Fruit fly (Drosophila melanogaster): ENCODE results near the gene CG3061.
A peak's percentile ranks its signal among the peaks of the same experiment; 100 is the strongest.

The CG3061 gene

dm6 chr3R:14031531-14032414 lies at the start of gene CG3061, which contains the start of gene rdx (continued):
- TF ChIP-seq sens-2 (GFP tag; IDR thresholded peaks at IDR 0.05): no peak
- TF ChIP-seq Lhr (GFP tag; optimal IDR thresholded peaks at IDR 0.05): no peak
- peak; percentile 33 for TF ChIP-seq CG15514 (GFP tag; optimal IDR thresholded peaks at IDR 0.05)
- no peak for TF ChIP-seq ems (GFP tag; optimal IDR thresholded peaks at IDR 0.05)
- no peak for TF ChIP-seq H2.0 (GFP tag; IDR thresholded peaks at IDR 0.05)
- no peak for TF ChIP-seq jigr1 (GFP tag; IDR thresholded peaks at IDR 0.05)
- TF ChIP-seq Dp (GFP tag; optimal IDR thresholded peaks at IDR 0.05): no peak
- TF ChIP-seq fd3F (GFP tag; optimal IDR thresholded peaks at IDR 0.05): peak; percentile 71
- peak; percentile 79 for TF ChIP-seq twi (tag; optimal IDR thresholded peaks at IDR 0.05)
- no peak for TF ChIP-seq B-H1 (GFP tag; IDR thresholded peaks at IDR 0.05)
- TF ChIP-seq CG2202 (tag; optimal IDR thresholded peaks at IDR 0.05): no peak
- 0 out of 3 replicates have a peak, but pooled peaks have one; percentile 22 for TF ChIP-seq knrl (GFP tag; IDR thresholded peaks at IDR 0.05; ENCODE audit: partially characterized antibody)
- peak; percentile 2 to 60 for TF ChIP-seq Hr51 (GFP tag; optimal IDR thresholded peaks at IDR 0.05)
- peak; percentile 58 for TF ChIP-seq CG4424 (GFP tag; optimal IDR thresholded peaks at IDR 0.05)
- TF ChIP-seq CG12744 (GFP tag; optimal IDR thresholded peaks at IDR 0.05): no peak
- TF ChIP-seq CG5245 (GFP tag; optimal IDR thresholded peaks at IDR 0.05): no peak
- TF ChIP-seq CG4617 (GFP tag; optimal IDR thresholded peaks at IDR 0.05; ENCODE audit: borderline replicate concordance): peak; percentile 16
- no peak for TF ChIP-seq Optix (GFP tag; IDR thresholded peaks at IDR 0.05)
- TF ChIP-seq zen (tag; optimal IDR thresholded peaks at IDR 0.05): peak; percentile 57
- peak; percentile 81 for TF ChIP-seq Abd-B (GFP tag; optimal IDR thresholded peaks at IDR 0.05)
- TF ChIP-seq CG10209 (GFP tag; optimal IDR thresholded peaks at IDR 0.05): peak; percentile 73
- TF ChIP-seq bcd (GFP tag; optimal IDR thresholded peaks at IDR 0.05): peak; percentile 65
- TF ChIP-seq CG1792 (GFP tag; optimal IDR thresholded peaks at IDR 0.05): no peak
- peak in 1 of 2 experiments; percentile 30 for TF ChIP-seq Eip74EF (GFP tag; optimal IDR thresholded peaks at IDR 0.05)
- no peak for TF ChIP-seq nom (GFP tag; optimal IDR thresholded peaks at IDR 0.05)
- no peak for TF ChIP-seq vvl (GFP tag; IDR thresholded peaks at IDR 0.05)
- TF ChIP-seq Pdp1 (GFP tag; optimal IDR thresholded peaks at IDR 0.05): peak; percentile 24 to 89
- TF ChIP-seq shn (GFP tag; optimal IDR thresholded peaks at IDR 0.05): no peak
- no peak for TF ChIP-seq Atf3 (GFP tag; optimal IDR thresholded peaks at IDR 0.05)
- TF ChIP-seq CG11504 (tag; optimal IDR thresholded peaks at IDR 0.05): peak; percentile 74
- TF ChIP-seq CG2678 (tag; optimal IDR thresholded peaks at IDR 0.05): peak; percentile 76
- TF ChIP-seq Med (GFP tag): peak; percentile 38
- TF ChIP-seq CG4854 (GFP tag; optimal IDR thresholded peaks at IDR 0.05): no peak
- no peak for TF ChIP-seq CkIIα-i1 (GFP tag; IDR thresholded peaks at IDR 0.05)
- TF ChIP-seq CG11695 (GFP tag; IDR thresholded peaks at IDR 0.05): no peak
- peak; percentile 3 for TF ChIP-seq HLH54F (GFP tag; optimal IDR thresholded peaks at IDR 0.05)
- TF ChIP-seq unpg (GFP tag; optimal IDR thresholded peaks at IDR 0.05): peak; percentile 30
- peak; percentile 5 for TF ChIP-seq CG12299 (tag; optimal IDR thresholded peaks at IDR 0.05)
- TF ChIP-seq ara (GFP tag; IDR thresholded peaks at IDR 0.05): no peak
- peak; percentile 26 for TF ChIP-seq CG4820 (GFP tag; optimal IDR thresholded peaks at IDR 0.05)
- TF ChIP-seq mam (GFP tag; optimal IDR thresholded peaks at IDR 0.05): no peak
- peak; percentile 43 for TF ChIP-seq Chrac-16 (GFP tag; optimal IDR thresholded peaks at IDR 0.05)
- TF ChIP-seq CG2120 (GFP tag; optimal IDR thresholded peaks at IDR 0.05): peak; percentile 20
- no peak for TF ChIP-seq cad (GFP tag; optimal IDR thresholded peaks at IDR 0.05)
- TF ChIP-seq ttk (GFP tag; IDR thresholded peaks at IDR 0.05): no peak
- no peak for TF ChIP-seq ftz-f1 (GFP tag; optimal IDR thresholded peaks at IDR 0.05)
- no peak for TF ChIP-seq Lpt (GFP tag; optimal IDR thresholded peaks at IDR 0.05)
- TF ChIP-seq schlank (tag; optimal IDR thresholded peaks at IDR 0.05): no peak
- TF ChIP-seq tin (GFP tag; optimal IDR thresholded peaks at IDR 0.05): peak; percentile 32
